Worm (Caenorhabditis elegans): Measurements from ENCODE around the gene nhr-168.

The nhr-168 gene

ce11 chrV:13295859-13296258 is 37.8 kb downstream of the nhr-168 start, which contains the start of gene uig-1:
Gene uig-1 (minus strand): TSS chrV:13295978.
- TF ChIP-seq lin-39 (tag; optimal IDR thresholded peaks at IDR 0.05) (no peak), mdl-1 (tag; optimal IDR thresholded peaks at IDR 0.05) (no peak), nhr-237 (tag; optimal IDR thresholded peaks at IDR 0.05) (no peak), egl-13 (tag; optimal IDR thresholded peaks at IDR 0.05) (no peak), lin-14 (GFP tag; optimal IDR thresholded peaks at IDR 0.05) (peak; percentile 75), aly-2 (tag; optimal IDR thresholded peaks at IDR 0.05) (no peak), mab-9 (GFP tag; IDR thresholded peaks at IDR 0.05) (no peak), nhr-71 (tag; optimal IDR thresholded peaks at IDR 0.05) (no peak)

- TF ChIP-seq nhr-71 (tag; optimal IDR thresholded peaks at IDR 0.05) (no peak), fkh-8 (tag; optimal IDR thresholded peaks at IDR 0.05) (no peak), egl-13 (tag; optimal IDR thresholded peaks at IDR 0.05) (no peak), tbx-2 (tag; optimal IDR thresholded peaks at IDR 0.05) (no peak), zip-4 (GFP tag; optimal IDR thresholded peaks at IDR 0.05) (no peak), fkh-4 (tag; optimal IDR thresholded peaks at IDR 0.05; ENCODE audit: borderline replicate concordance) (no peak), skn-1 (tag; optimal IDR thresholded peaks at IDR 0.05) (no peak), unc-130 (tag; optimal IDR thresholded peaks at IDR 0.05) (no peak), fkh-10 (GFP tag; optimal IDR thresholded peaks at IDR 0.05) (no peak), nhr-11 (tag; optimal IDR thresholded peaks at IDR 0.05) (no peak), blmp-1 (tag; optimal IDR thresholded peaks at IDR 0.05) (no peak), irx-1 (tag; optimal IDR thresholded peaks at IDR 0.05) (no peak), Y116A8C.19 (tag; optimal IDR thresholded peaks at IDR 0.05; ENCODE audit: borderline replicate concordance) (no peak)
These were observed 39.2 kb downstream of the nhr-168 start for ce11 chrV:13294507-13294906.

DNA sequence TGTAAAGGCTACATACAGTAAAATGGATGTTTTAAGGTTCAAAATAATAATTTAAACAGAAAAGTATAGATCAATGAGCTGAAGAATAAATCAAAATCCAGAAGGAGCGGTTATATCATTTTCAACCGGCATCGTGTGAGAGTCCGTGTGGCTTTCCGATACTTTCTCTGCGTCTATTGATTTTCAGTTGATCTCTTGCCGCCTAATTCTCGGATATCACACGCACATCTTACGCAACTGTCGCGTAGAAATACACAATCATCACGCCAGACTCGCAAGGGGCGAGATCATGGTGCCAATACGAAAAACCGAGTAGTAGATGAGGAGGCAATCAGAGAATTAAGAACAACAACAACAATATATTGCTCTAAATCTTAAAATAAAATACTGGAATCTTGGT is 44.8 kb downstream of the nhr-168 start:
- no peak for TF ChIP-seq skn-1 (tag; optimal IDR thresholded peaks at IDR 0.05)
- no peak for TF ChIP-seq unc-86 (tag; optimal IDR thresholded peaks at IDR 0.05)
- no peak for TF ChIP-seq lin-35 (GFP tag; optimal IDR thresholded peaks at IDR 0.05)
- no peak for TF ChIP-seq lin-15B (tag; optimal IDR thresholded peaks at IDR 0.05)
- TF ChIP-seq lin-14 (GFP tag; optimal IDR thresholded peaks at IDR 0.05), result peak; percentile 48
- TF ChIP-seq ama-1 (optimal IDR thresholded peaks at IDR 0.05), result no peak
- TF ChIP-seq pag-3 (tag; optimal IDR thresholded peaks at IDR 0.05; ENCODE audit: borderline replicate concordance, insufficient read depth), result peak; percentile 58
- TF ChIP-seq nhr-71 (tag; optimal IDR thresholded peaks at IDR 0.05), result peak; percentile 53
- no peak for TF ChIP-seq Y116A8C.19 (tag; optimal IDR thresholded peaks at IDR 0.05; ENCODE audit: borderline replicate concordance)
- TF ChIP-seq nhr-11 (tag; optimal IDR thresholded peaks at IDR 0.05), result no peak
- TF ChIP-seq irx-1 (tag; optimal IDR thresholded peaks at IDR 0.05), result no peak
- no peak for TF ChIP-seq ztf-4 (tag; optimal IDR thresholded peaks at IDR 0.05)
- no peak for TF ChIP-seq pax-3 (tag; optimal IDR thresholded peaks at IDR 0.05)
- TF ChIP-seq unc-130 (tag; optimal IDR thresholded peaks at IDR 0.05), result no peak
- TF ChIP-seq snu-23 (GFP tag; optimal IDR thresholded peaks at IDR 0.05), result peak; percentile 25
- TF ChIP-seq ceh-63 (GFP tag; optimal IDR thresholded peaks at IDR 0.05), result no peak
- no peak for TF ChIP-seq blmp-1 (tag; optimal IDR thresholded peaks at IDR 0.05)
- no peak for TF ChIP-seq aly-2 (tag; optimal IDR thresholded peaks at IDR 0.05)
- no peak for TF ChIP-seq elt-3 (tag; optimal IDR thresholded peaks at IDR 0.05)
- no peak for TF ChIP-seq nhr-76 (tag; optimal IDR thresholded peaks at IDR 0.05)
- no peak for TF ChIP-seq mab-9 (GFP tag; IDR thresholded peaks at IDR 0.05)
- TF ChIP-seq sup-37 (GFP tag; optimal IDR thresholded peaks at IDR 0.05), result no peak
- no peak for TF ChIP-seq lir-3 (tag; optimal IDR thresholded peaks at IDR 0.05; ENCODE audit: poor library complexity)
- TF ChIP-seq fkh-4 (tag; optimal IDR thresholded peaks at IDR 0.05; ENCODE audit: borderline replicate concordance), result no peak
- no peak for TF ChIP-seq alr-1 (tag; optimal IDR thresholded peaks at IDR 0.05; ENCODE audit: borderline replicate concordance)
- no peak for TF ChIP-seq pqm-1 (tag; optimal IDR thresholded peaks at IDR 0.05)
- TF ChIP-seq nhr-19 (GFP tag; conservative IDR thresholded peaks at IDR 0.05), result 0 out of 2 replicates have a peak, but pooled peaks have one; percentile 10
- no peak for TF ChIP-seq vab-15 (tag; optimal IDR thresholded peaks at IDR 0.05)
- no peak for TF ChIP-seq unc-62 (GFP tag; optimal IDR thresholded peaks at IDR 0.05)
- no peak for TF ChIP-seq hpl-2 (GFP tag; optimal IDR thresholded peaks at IDR 0.05)
- TF ChIP-seq nhr-77 (tag; optimal IDR thresholded peaks at IDR 0.05), result no peak
- TF ChIP-seq lin-39 (tag; optimal IDR thresholded peaks at IDR 0.05), result no peak
- TF ChIP-seq nhr-47 (tag; optimal IDR thresholded peaks at IDR 0.05), result no peak
- no peak for TF ChIP-seq zag-1 (tag; optimal IDR thresholded peaks at IDR 0.05)
- no peak for TF ChIP-seq unc-98 (GFP tag; IDR thresholded peaks at IDR 0.05)
- TF ChIP-seq mep-1 (tag; optimal IDR thresholded peaks at IDR 0.05), result no peak
- TF ChIP-seq nhr-28 (tag; optimal IDR thresholded peaks at IDR 0.05), result no peak
- TF ChIP-seq lsy-2 (tag; optimal IDR thresholded peaks at IDR 0.05), result peak in 1 of 2 experiments; percentile 7
- TF ChIP-seq nhr-84 (tag; optimal IDR thresholded peaks at IDR 0.05), result no peak
- TF ChIP-seq ceh-8 (GFP tag; optimal IDR thresholded peaks at IDR 0.05), result no peak
